Fruit fly (Drosophila melanogaster) whole organism, embryonic: ENCODE measurements around the gene CG6602.
A peak's percentile ranks its signal among the peaks of the same experiment; 100 is the strongest.

ENCODE experiments used
- Aef1 ChIP-seq: fragments of 200-800 bp; sonication (Bioruptor generic); IDR thresholded peaks from 3 replicates; pipeline ENCODE4 v1.3.6; 2022; ENCODE audit warnings: missing biosample characterization, missing genetic modification characterization
- CG10959 ChIP-seq: fragments of 200-800 bp; sonication (Bioruptor generic); IDR thresholded peaks from 2 replicates; pipeline ENCODE4 v1.3.6; 2022; ENCODE audit warnings: missing biosample characterization, missing genetic modification characterization
- CG11247 ChIP-seq: fragments of 200-800 bp; sonication (Bioruptor generic); IDR thresholded peaks from 2 replicates; pipeline ENCODE4 v1.3.6; 2022; ENCODE audit warnings: missing biosample characterization, missing genetic modification characterization
- CG11560 ChIP-seq: fragments of 200-800 bp; sonication (Bioruptor generic); IDR thresholded peaks from 3 replicates; pipeline ENCODE4 v1.3.6; 2022; ENCODE audit warnings: missing biosample characterization, missing genetic modification characterization
- CG12104 ChIP-seq: fragments of 200-800 bp; sonication (Bioruptor generic); optimal IDR thresholded peaks from 3 replicates; lab custom pipeline; 2016; ENCODE audit warnings: missing biosample characterization, missing genetic modification characterization
- CG12155 ChIP-seq: fragments of 200-800 bp; sonication (Bioruptor generic); optimal IDR thresholded peaks from 3 replicates; lab custom pipeline; 2016; ENCODE audit warnings: missing biosample characterization, missing genetic modification characterization
- CG12219 ChIP-seq: fragments of 200-800 bp; sonication (Bioruptor generic); optimal IDR thresholded peaks from 3 replicates; lab custom pipeline; 2018; ENCODE audit warnings: missing biosample characterization, mild to moderate bottlenecking, missing genetic modification characterization
- CG12299 ChIP-seq: fragments of 200-800 bp; sonication (Bioruptor generic); optimal IDR thresholded peaks from 2 replicates; lab custom pipeline; 2018; ENCODE audit warnings: missing biosample characterization, mild to moderate bottlenecking, missing genetic modification characterization
- CG13296 ChIP-seq: fragments of 200-800 bp; sonication (Bioruptor generic); optimal IDR thresholded peaks from 3 replicates; lab custom pipeline; 2018; ENCODE audit warnings: missing biosample characterization, mild to moderate bottlenecking, missing genetic modification characterization
- CG17359 ChIP-seq: fragments of 200-800 bp; sonication (Bioruptor generic); optimal IDR thresholded peaks from 3 replicates; lab custom pipeline; 2018; ENCODE audit warnings: missing biosample characterization, mild to moderate bottlenecking, missing genetic modification characterization, moderate library complexity
- CG18764 ChIP-seq: fragments of 200-800 bp; sonication (Bioruptor generic); optimal IDR thresholded peaks from 3 replicates; lab custom pipeline; 2016; ENCODE audit warnings: missing biosample characterization, missing genetic modification characterization
- CG2120 ChIP-seq: fragments of 200-800 bp; sonication (Bioruptor generic); optimal IDR thresholded peaks from 3 replicates; lab custom pipeline; 2016; ENCODE audit warnings: missing biosample characterization, missing genetic modification characterization
- CG2712 ChIP-seq: fragments of 200-800 bp; optimal IDR thresholded peaks from 3 replicates; lab custom pipeline; 2019; ENCODE audit warnings: missing biosample characterization, mild to moderate bottlenecking, missing genetic modification characterization, moderate library complexity
- CG31441 ChIP-seq: fragments of 200-800 bp; sonication (Bioruptor generic); IDR thresholded peaks from 2 replicates; pipeline ENCODE4 v1.3.6; 2022; ENCODE audit warnings: missing biosample characterization, missing genetic modification characterization
- CG4820 ChIP-seq: fragments of 200-800 bp; sonication (Bioruptor generic); optimal IDR thresholded peaks from 3 replicates; lab custom pipeline; 2016; ENCODE audit warnings: missing biosample characterization, missing genetic modification characterization
- CG7556 ChIP-seq: fragments of 200-800 bp; sonication (Bioruptor generic); optimal IDR thresholded peaks from 2 replicates; lab custom pipeline; 2017; ENCODE audit warnings: missing biosample characterization, mild to moderate bottlenecking, missing genetic modification characterization
- CG7928 ChIP-seq: fragments of 200-800 bp; sonication (Bioruptor generic); optimal IDR thresholded peaks from 2 replicates; lab custom pipeline; 2017; ENCODE audit warnings: missing biosample characterization, mild to moderate bottlenecking, missing genetic modification characterization
- CG9609 ChIP-seq: fragments of 200-800 bp; sonication (Bioruptor generic); optimal IDR thresholded peaks from 3 replicates; lab custom pipeline; 2016; ENCODE audit warnings: missing biosample characterization, missing genetic modification characterization
- CG9932 ChIP-seq: fragments of 200-800 bp; sonication (Bioruptor generic); IDR thresholded peaks from 2 replicates; pipeline ENCODE4 v1.3.6; 2022; ENCODE audit warnings: missing biosample characterization, missing genetic modification characterization
- Deaf1 ChIP-seq: fragments of 200-800 bp; optimal IDR thresholded peaks from 3 replicates; lab custom pipeline; 2019; ENCODE audit warnings: missing biosample characterization, mild to moderate bottlenecking, missing genetic modification characterization, moderate library complexity
- Dip2 ChIP-seq: fragments of 200-800 bp; sonication (Bioruptor generic); IDR thresholded peaks from 2 replicates; pipeline ENCODE4 v1.3.6; 2022; ENCODE audit warnings: missing biosample characterization, missing genetic modification characterization
- Dp ChIP-seq: fragments of 200-800 bp; sonication (Bioruptor generic); optimal IDR thresholded peaks from 2 replicates; lab custom pipeline; 2018; ENCODE audit warnings: missing biosample characterization, mild to moderate bottlenecking, missing genetic modification characterization, moderate library complexity
- E2f2 ChIP-seq: fragments of 200-800 bp; sonication (Bioruptor generic); IDR thresholded peaks from 2 replicates; pipeline ENCODE4 v1.3.6; 2022; ENCODE audit warnings: missing biosample characterization, missing genetic modification characterization
- Ets65A ChIP-seq: fragments of 200-800 bp; sonication (Bioruptor generic); peaks from one replicate; lab custom pipeline; 2016; ENCODE audit warnings: missing biosample characterization, missing genetic modification characterization
- Fer3 ChIP-seq: fragments of 200-800 bp; sonication (Bioruptor generic); optimal IDR thresholded peaks from 2 replicates; lab custom pipeline; 2018; ENCODE audit warnings: missing biosample characterization, mild to moderate bottlenecking, missing genetic modification characterization, moderate library complexity
- Hey ChIP-seq: fragments of 200-800 bp; sonication (Bioruptor generic); optimal IDR thresholded peaks from 3 replicates; lab custom pipeline; 2018; ENCODE audit warnings: missing biosample characterization, mild to moderate bottlenecking, missing genetic modification characterization
- Med ChIP-seq: fragments of 200-800 bp; sonication (Bioruptor generic); peaks from one replicate; lab custom pipeline; 2016; ENCODE audit warnings: missing biosample characterization, missing genetic modification characterization, mild to moderate bottlenecking, inconsistent platforms, moderate library complexity
- Nf-YA ChIP-seq: fragments of 200-800 bp; sonication (Bioruptor generic); IDR thresholded peaks from 2 replicates; pipeline ENCODE4 v1.3.6; 2022; ENCODE audit warnings: missing biosample characterization, missing genetic modification characterization
- Poxn ChIP-seq: fragments of 200-800 bp; sonication (Bioruptor generic); IDR thresholded peaks from 2 replicates; pipeline ENCODE4 v1.3.6; 2022; ENCODE audit warnings: missing biosample characterization, missing genetic modification characterization
- Ravus ChIP-seq: fragments of 200-800 bp; sonication (Bioruptor generic); IDR thresholded peaks from 2 replicates; pipeline ENCODE4 v1.3.6; 2022; ENCODE audit warnings: missing biosample characterization, missing genetic modification characterization
- ase ChIP-seq: fragments of 200-800 bp; sonication (Bioruptor generic); IDR thresholded peaks from 3 replicates; pipeline ENCODE4 v1.3.6; 2022; ENCODE audit warnings: missing biosample characterization, missing genetic modification characterization
- bcd ChIP-seq: fragments of 200-800 bp; sonication (Bioruptor generic); optimal IDR thresholded peaks from 2 replicates; lab custom pipeline; 2017; ENCODE audit warnings: missing biosample characterization, mild to moderate bottlenecking, missing genetic modification characterization
- br ChIP-seq: fragments of >200 bp; optimal IDR thresholded peaks from 2 replicates; lab custom pipeline; 2017
- chinmo ChIP-seq: fragments of 200-800 bp; sonication (Bioruptor generic); IDR thresholded peaks from 4 replicates; pipeline ENCODE4 v1.3.6; 2022; ENCODE audit warnings: missing biosample characterization, missing genetic modification characterization; ENCODE audit not compliant: partially characterized antibody
- danr ChIP-seq: fragments of 200-800 bp; sonication (Bioruptor generic); IDR thresholded peaks from 2 replicates; pipeline ENCODE4 v1.3.6; 2022; ENCODE audit warnings: missing biosample characterization, missing genetic modification characterization
- dysf ChIP-seq: fragments of 200-800 bp; sonication (Bioruptor generic); IDR thresholded peaks from 3 replicates; pipeline ENCODE4 v1.3.6; 2022; ENCODE audit warnings: missing biosample characterization, missing genetic modification characterization
- emc ChIP-seq: fragments of 200-800 bp; sonication (Bioruptor generic); optimal IDR thresholded peaks from 2 replicates; lab custom pipeline; 2016; ENCODE audit warnings: missing biosample characterization, missing genetic modification characterization
- gcm ChIP-seq: fragments of 200-800 bp; sonication (Bioruptor generic); optimal IDR thresholded peaks from 2 replicates; lab custom pipeline; 2019; ENCODE audit warnings: missing biosample characterization, mild to moderate bottlenecking, missing genetic modification characterization, moderate library complexity
- grn ChIP-seq: fragments of 200-800 bp; sonication (Bioruptor generic); optimal IDR thresholded peaks from 3 replicates; lab custom pipeline; 2017; ENCODE audit warnings: missing biosample characterization, missing genetic modification characterization
- inv ChIP-seq: fragments of 200-800 bp; sonication (Bioruptor generic); IDR thresholded peaks from 2 replicates; pipeline ENCODE4 v1.3.6; 2022; ENCODE audit warnings: missing biosample characterization, missing genetic modification characterization; ENCODE audit not compliant: partially characterized antibody
- jigr1 ChIP-seq: fragments of 200-800 bp; sonication (Bioruptor generic); IDR thresholded peaks from 3 replicates; pipeline ENCODE4 v1.3.6; 2022; ENCODE audit warnings: missing biosample characterization, missing genetic modification characterization
- jumu ChIP-seq: fragments of 200-800 bp; sonication (Bioruptor generic); optimal IDR thresholded peaks from 3 replicates; lab custom pipeline; 2016; ENCODE audit warnings: missing biosample characterization, missing genetic modification characterization
- klu ChIP-seq: fragments of 200-800 bp; sonication (Bioruptor generic); IDR thresholded peaks from 2 replicates; pipeline ENCODE4 v1.3.6; 2022; ENCODE audit warnings: missing biosample characterization, missing genetic modification characterization
- lov ChIP-seq, 2 experiments: fragments of 200-800 bp in 1 of 2; fragments of >200 bp in 1 of 2; sonication (Bioruptor generic) in 1 of 2; IDR thresholded peaks in 1 of 2; optimal IDR thresholded peaks in 1 of 2; 2 replicates in 1 of 2; 3 replicates in 1 of 2; pipeline versions ENCODE4 v1.3.6 to Lab custom; 2017 to 2022; ENCODE audit warnings: missing biosample characterization in 1 of 2, missing genetic modification characterization in 1 of 2
- oc ChIP-seq: fragments of 200-800 bp; sonication (Bioruptor generic); optimal IDR thresholded peaks from 2 replicates; lab custom pipeline; 2018; ENCODE audit warnings: missing biosample characterization, mild to moderate bottlenecking, missing genetic modification characterization, moderate library complexity
- org-1 ChIP-seq: fragments of 200-800 bp; sonication (Bioruptor generic); optimal IDR thresholded peaks from 2 replicates; lab custom pipeline; 2017; ENCODE audit warnings: missing biosample characterization, missing genetic modification characterization
- pita ChIP-seq: fragments of 200-800 bp; sonication (Bioruptor generic); optimal IDR thresholded peaks from 2 replicates; lab custom pipeline; 2017; ENCODE audit warnings: missing biosample characterization, mild to moderate bottlenecking, missing genetic modification characterization
- pros ChIP-seq: fragments of 200-800 bp; sonication (Bioruptor generic); optimal IDR thresholded peaks from 3 replicates; lab custom pipeline; 2019; ENCODE audit warnings: missing biosample characterization, mild to moderate bottlenecking, missing genetic modification characterization, moderate library complexity
- rib ChIP-seq: fragments of 200-800 bp; sonication (Bioruptor generic); IDR thresholded peaks from 2 replicates; pipeline ENCODE4 v1.3.6; 2022; ENCODE audit warnings: missing biosample characterization, missing genetic modification characterization
- ro ChIP-seq: fragments of 200-800 bp; sonication (Bioruptor generic); IDR thresholded peaks from 2 replicates; pipeline ENCODE4 v1.3.6; 2022; ENCODE audit warnings: missing biosample characterization, missing genetic modification characterization
- vnd ChIP-seq: fragments of 200-800 bp; sonication (Bioruptor generic); IDR thresholded peaks from 3 replicates; pipeline ENCODE4 v1.3.6; 2022; ENCODE audit warnings: missing biosample characterization, missing genetic modification characterization; ENCODE audit not compliant: partially characterized antibody
- zen2 ChIP-seq: fragments of 200-800 bp; sonication (Bioruptor generic); IDR thresholded peaks from 3 replicates; pipeline ENCODE4 v1.3.6; 2022; ENCODE audit warnings: missing biosample characterization, missing genetic modification characterization; ENCODE audit not compliant: partially characterized antibody

CG6602 gene

dm6 chr3L:6097270-6097669, 25.3 kb downstream of the CG6602 start, which contains the start of gene Ets65A (continued):
- TF ChIP-seq CG9609: no peak
- peak; percentile 47 for TF ChIP-seq Ets65A
- no peak for TF ChIP-seq danr (GFP tag; lab: Robert Waterston, UW)
- no peak for TF ChIP-seq CG7928 (GFP tag; lab: Kevin White, UChicago)
- TF ChIP-seq vnd (GFP tag; lab: Robert Waterston, UW): no peak
- TF ChIP-seq CG9932 (GFP tag; lab: Robert Waterston, UW): no peak
- no peak for TF ChIP-seq klu
- peak; percentile 42 for TF ChIP-seq Med (GFP tag; lab: Kevin White, UChicago)
- TF ChIP-seq br (lab: Kevin White, UChicago): no peak
- no peak for TF ChIP-seq CG13296 (GFP tag; lab: Kevin White, UChicago)
- no peak for TF ChIP-seq CG18764 (GFP tag; lab: Kevin White, UChicago)
- no peak for TF ChIP-seq pita (GFP tag; lab: Kevin White, UChicago)
- no peak for TF ChIP-seq CG12299 (tag; lab: Kevin White, UChicago)
- TF ChIP-seq jigr1 (GFP tag; lab: Robert Waterston, UW): no peak
- TF ChIP-seq CG10959: no peak
- TF ChIP-seq CG17359 (tag; lab: Kevin White, UChicago): no peak
- no peak for TF ChIP-seq CG4820 (GFP tag; lab: Kevin White, UChicago)
- TF ChIP-seq Dip2 (GFP tag; lab: Robert Waterston, UW): no peak
- TF ChIP-seq ase (GFP tag; lab: Robert Waterston, UW): no peak
- no peak for TF ChIP-seq E2f2
- TF ChIP-seq CG7556: no peak
- TF ChIP-seq Dp (GFP tag; lab: Kevin White, UChicago): no peak
- TF ChIP-seq gcm (GFP tag; lab: Kevin White, UChicago): no peak
- TF ChIP-seq CG11247 (GFP tag; lab: Robert Waterston, UW): no peak
- no peak for TF ChIP-seq Aef1
- TF ChIP-seq jumu (GFP tag; lab: Kevin White, UChicago): no peak
- no peak for TF ChIP-seq CG2712 (tag; lab: Kevin White, UChicago)
- TF ChIP-seq ro (GFP tag; lab: Robert Waterston, UW): no peak
- TF ChIP-seq CG12155: no peak
- TF ChIP-seq pros: no peak
- no peak for TF ChIP-seq oc (tag; lab: Kevin White, UChicago)
- TF ChIP-seq zen2 (GFP tag; lab: Robert Waterston, UW): 0 out of 3 replicates have a peak, but pooled peaks have one; percentile 12
- TF ChIP-seq Nf-YA (GFP tag; lab: Robert Waterston, UW): no peak
- no peak for TF ChIP-seq bcd
- TF ChIP-seq CG11560 (tag; lab: Robert Waterston, UW): 0 out of 3 replicates have a peak, but pooled peaks have one; percentile 28
- TF ChIP-seq inv (GFP tag; lab: Robert Waterston, UW): no peak
- no peak for TF ChIP-seq rib (GFP tag; lab: Robert Waterston, UW)
- TF ChIP-seq CG2120 (GFP tag; lab: Kevin White, UChicago): no peak
- no peak for TF ChIP-seq lov (optimal IDR thresholded peaks at IDR 0.05; lab: Kevin White, UChicago)
- TF ChIP-seq lov (GFP tag; IDR thresholded peaks at IDR 0.05; lab: Robert Waterston, UW): 0 out of 3 replicates have a peak, but pooled peaks have one; percentile 11
- TF ChIP-seq chinmo (GFP tag; lab: Robert Waterston, UW): 0 out of 4 replicates have a peak, but pooled peaks have one; percentile 12
- TF ChIP-seq Hey: no peak
- peak; percentile 3 for TF ChIP-seq grn (GFP tag; lab: Kevin White, UChicago)
- no peak for TF ChIP-seq CG31441 (GFP tag; lab: Robert Waterston, UW)
- TF ChIP-seq CG12104 (GFP tag; lab: Kevin White, UChicago): no peak
- no peak for TF ChIP-seq Ravus (GFP tag; lab: Robert Waterston, UW)
- no peak for TF ChIP-seq org-1 (GFP tag; lab: Kevin White, UChicago)
- no peak for TF ChIP-seq Poxn (GFP tag; lab: Robert Waterston, UW)
- no peak for TF ChIP-seq Fer3 (tag; lab: Kevin White, UChicago)
- peak; percentile 34 for TF ChIP-seq Deaf1 (tag; lab: Kevin White, UChicago)
- TF ChIP-seq emc: no peak
- no peak for TF ChIP-seq dysf (GFP tag; lab: Robert Waterston, UW)
- TF ChIP-seq CG12219 (GFP tag; lab: Kevin White, UChicago): no peak
